Worm (Caenorhabditis elegans) whole organism, midembryonic: ENCODE measurements around the gene K09C4.5.

Experiments used
- ztf-23 ChIP-seq: fragments of 200-800 bp; sonication (Bioruptor generic); IDR thresholded peaks from 2 replicates; pipeline ENCODE4 v1.3.6; 2022; ENCODE audit warnings: missing genetic modification reagents, missing genetic modification characterization, missing compliant biosample characterization
- ztf-29 ChIP-seq: fragments of 200-800 bp; sonication (Bioruptor generic); IDR thresholded peaks from 2 replicates; pipeline ENCODE4 v1.3.6; 2022; ENCODE audit warnings: missing genetic modification reagents, missing genetic modification characterization, missing compliant biosample characterization

DNA sequence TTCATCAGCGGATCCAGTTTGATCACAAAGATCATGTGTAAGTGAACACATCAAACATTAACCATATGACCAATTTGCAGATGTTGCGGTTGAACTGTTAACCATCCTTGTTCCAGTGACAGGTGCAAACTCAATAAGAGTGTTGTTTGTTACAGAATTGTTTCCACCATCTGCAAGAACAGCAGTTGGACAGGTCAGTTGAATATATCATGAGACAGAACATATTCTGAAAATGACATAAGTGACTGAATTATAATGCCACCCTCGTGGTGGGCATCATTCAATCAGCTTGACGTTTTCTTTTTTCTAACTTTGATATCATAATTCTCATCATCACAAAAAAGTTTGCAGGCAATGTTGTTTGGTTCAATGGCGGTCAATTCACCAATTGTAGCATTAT lies 18.2 kb downstream of the K09C4.5 start:
- TF ChIP-seq ztf-23 (GFP tag; lab: Robert Waterston, UW), result no peak
- TF ChIP-seq ztf-29 (GFP tag; lab: Robert Waterston, UW), result no peak
